Worm (Caenorhabditis elegans) whole organism, mixed stage, embryonic: ENCODE measurements around the gene srh-88.

Source experiments
- ceh-43 ChIP-seq: fragments of 200-800 bp; sonication (Bioruptor generic); optimal IDR thresholded peaks from 2 replicates; lab custom pipeline; 2018; ENCODE audit warnings: mild to moderate bottlenecking, missing genetic modification characterization, moderate library complexity, missing compliant biosample characterization
- ces-1 ChIP-seq: fragments of 150-350 bp; optimal IDR thresholded peaks from 2 replicates; lab custom pipeline; 2014; ENCODE audit warnings: missing biosample characterization, missing genetic modification reagents, missing genetic modification characterization
- lin-13 ChIP-seq: fragments of 150-350 bp; optimal IDR thresholded peaks from 2 replicates; lab custom pipeline; 2014; ENCODE audit warnings: missing biosample characterization, missing genetic modification characterization
- nhr-12 ChIP-seq: fragments of 150-350 bp; optimal IDR thresholded peaks from 2 replicates; lab custom pipeline; 2014; ENCODE audit warnings: missing biosample characterization, missing genetic modification characterization
- nhr-28 ChIP-seq: fragments of 150-350 bp; optimal IDR thresholded peaks from 2 replicates; lab custom pipeline; 2014; ENCODE audit warnings: missing biosample characterization, missing genetic modification characterization
- sem-2 ChIP-seq: fragments of 200-800 bp; sonication (Bioruptor generic); optimal IDR thresholded peaks from 2 replicates; lab custom pipeline; 2018; ENCODE audit warnings: mild to moderate bottlenecking, missing genetic modification characterization, missing compliant biosample characterization
- snpc-4 ChIP-seq: fragments of 150-350 bp; optimal IDR thresholded peaks from 2 replicates; lab custom pipeline; 2014; ENCODE audit warnings: missing biosample characterization, missing genetic modification characterization
- unc-62 ChIP-seq: fragments of 150-350 bp; optimal IDR thresholded peaks from 2 replicates; lab custom pipeline; 2014; ENCODE audit warnings: missing biosample characterization, missing genetic modification reagents, missing genetic modification characterization

ce11 chrV:2958202-2958601 lies 6.5 kb downstream of the srh-88 start, which contains the start of gene srw-142:
- TF ChIP-seq nhr-12 (tag; lab: Kevin White, UChicago) (no peak), unc-62 (GFP tag; lab: Kevin White, UChicago) (no peak), snpc-4 (tag; lab: Kevin White, UChicago) (no peak), lin-13 (tag; lab: Kevin White, UChicago) (no peak), sem-2 (GFP tag; lab: Kevin White, UChicago) (no peak), nhr-28 (tag; lab: Kevin White, UChicago) (no peak), ces-1 (GFP tag; lab: Kevin White, UChicago) (no peak), ceh-43 (GFP tag; lab: Kevin White, UChicago) (no peak)
